Fruit fly (Drosophila melanogaster) whole organism, embryonic: ENCODE data around the gene NimB4.

ENCODE experiments used
- Blimp-1 ChIP-seq: fragments of 200-800 bp; sonication (Bioruptor generic); optimal IDR thresholded peaks from 3 replicates; lab custom pipeline; 2018; ENCODE audit warnings: missing biosample characterization, missing genetic modification characterization, mild to moderate bottlenecking, moderate library complexity, missing genetic modification reagents
- C15 ChIP-seq: fragments of 200-800 bp; sonication (Bioruptor generic); IDR thresholded peaks from 3 replicates; pipeline ENCODE4 v1.3.6; 2022; ENCODE audit warnings: missing biosample characterization, missing genetic modification characterization
- CG10366 ChIP-seq: fragments of 200-800 bp; sonication (Bioruptor generic); IDR thresholded peaks from 2 replicates; pipeline ENCODE4 v1.3.6; 2022; ENCODE audit warnings: missing biosample characterization, missing genetic modification characterization
- CG11247 ChIP-seq: fragments of 200-800 bp; sonication (Bioruptor generic); IDR thresholded peaks from 2 replicates; pipeline ENCODE4 v1.3.6; 2022; ENCODE audit warnings: missing biosample characterization, missing genetic modification characterization
- CG11723 ChIP-seq: fragments of 200-800 bp; sonication (Bioruptor generic); optimal IDR thresholded peaks from 2 replicates; lab custom pipeline; 2017; ENCODE audit warnings: missing biosample characterization, mild to moderate bottlenecking, missing genetic modification characterization
- CG17612 ChIP-seq: fragments of 200-800 bp; sonication (Bioruptor generic); IDR thresholded peaks from 2 replicates; pipeline ENCODE4 v1.3.6; 2022; ENCODE audit warnings: missing biosample characterization, missing genetic modification characterization
- CG18619 ChIP-seq: fragments of 200-800 bp; sonication (Bioruptor generic); optimal IDR thresholded peaks from 3 replicates; lab custom pipeline; 2017; ENCODE audit warnings: missing biosample characterization, mild to moderate bottlenecking, missing genetic modification characterization
- CG4730 ChIP-seq: fragments of 200-800 bp; sonication (Bioruptor generic); IDR thresholded peaks from 2 replicates; pipeline ENCODE4 v1.3.6; 2022; ENCODE audit warnings: missing biosample characterization, missing genetic modification characterization
- Dad ChIP-seq: fragments of 200-800 bp; sonication (Bioruptor generic); optimal IDR thresholded peaks from 3 replicates; lab custom pipeline; 2016; ENCODE audit warnings: missing biosample characterization, missing genetic modification characterization
- Ets97D ChIP-seq: fragments of 200-800 bp; sonication (Bioruptor generic); optimal IDR thresholded peaks from 3 replicates; lab custom pipeline; 2016; ENCODE audit warnings: missing biosample characterization, missing genetic modification characterization
- Fer3 ChIP-seq: fragments of 200-800 bp; sonication (Bioruptor generic); optimal IDR thresholded peaks from 2 replicates; lab custom pipeline; 2018; ENCODE audit warnings: missing biosample characterization, mild to moderate bottlenecking, missing genetic modification characterization, moderate library complexity
- GATAe ChIP-seq: fragments of 200-800 bp; sonication (Bioruptor generic); conservative IDR thresholded peaks from 2 replicates; pipeline ENCODE4 v1.3.6; 2022; ENCODE audit warnings: missing biosample characterization, missing genetic modification characterization
- H2.0 ChIP-seq: fragments of 200-800 bp; sonication (Bioruptor generic); IDR thresholded peaks from 2 replicates; pipeline ENCODE4 v1.3.6; 2022; ENCODE audit warnings: missing biosample characterization, missing genetic modification characterization
- Optix ChIP-seq: fragments of 200-800 bp; sonication (Bioruptor generic); IDR thresholded peaks from 3 replicates; pipeline ENCODE4 v1.3.6; 2022; ENCODE audit warnings: missing biosample characterization, missing genetic modification characterization
- Ptx1 ChIP-seq: fragments of 200-800 bp; sonication (Bioruptor generic); IDR thresholded peaks from 2 replicates; pipeline ENCODE4 v1.3.6; 2022; ENCODE audit warnings: missing biosample characterization, missing genetic modification characterization
- Side ChIP-seq: fragments of 200-800 bp; sonication (Bioruptor generic); optimal IDR thresholded peaks from 2 replicates; lab custom pipeline; 2016; ENCODE audit warnings: missing biosample characterization, missing genetic modification characterization
- Sox102F ChIP-seq: fragments of 200-800 bp; sonication (Bioruptor generic); optimal IDR thresholded peaks from 2 replicates; lab custom pipeline; 2018; ENCODE audit warnings: missing biosample characterization, mild to moderate bottlenecking, missing genetic modification characterization, moderate library complexity
- Spps ChIP-seq: fragments of 200-800 bp; sonication (Bioruptor generic); optimal IDR thresholded peaks from 2 replicates; lab custom pipeline; 2018; ENCODE audit warnings: missing biosample characterization, mild to moderate bottlenecking, missing genetic modification characterization
- Usf ChIP-seq: fragments of 200-800 bp; sonication (Bioruptor generic); optimal IDR thresholded peaks from 2 replicates; lab custom pipeline; 2017; ENCODE audit warnings: missing genotype, missing biosample characterization, missing genetic modification characterization
- ara ChIP-seq: fragments of 200-800 bp; sonication (Bioruptor generic); IDR thresholded peaks from 2 replicates; pipeline ENCODE4 v1.3.6; 2022; ENCODE audit warnings: missing biosample characterization, missing genetic modification characterization
- ase ChIP-seq: fragments of 200-800 bp; sonication (Bioruptor generic); IDR thresholded peaks from 3 replicates; pipeline ENCODE4 v1.3.6; 2022; ENCODE audit warnings: missing biosample characterization, missing genetic modification characterization
- cg ChIP-seq: fragments of 200-800 bp; sonication (Bioruptor generic); optimal IDR thresholded peaks from 3 replicates; lab custom pipeline; 2019; ENCODE audit warnings: missing biosample characterization, mild to moderate bottlenecking, missing genetic modification characterization, moderate library complexity
- ci ChIP-seq: fragments of 200-800 bp; sonication (Bioruptor generic); IDR thresholded peaks from 3 replicates; pipeline ENCODE4 v1.3.6; 2022; ENCODE audit warnings: missing biosample characterization, missing genetic modification characterization
- corto ChIP-seq: fragments of 200-800 bp; sonication (Bioruptor generic); optimal IDR thresholded peaks from 2 replicates; lab custom pipeline; 2016; ENCODE audit warnings: missing biosample characterization, mild to moderate bottlenecking, missing genetic modification characterization, moderate library complexity
- ems ChIP-seq: fragments of 200-800 bp; sonication (Bioruptor generic); optimal IDR thresholded peaks from 3 replicates; lab custom pipeline; 2016; ENCODE audit warnings: missing biosample characterization, missing genetic modification characterization
- en ChIP-seq: fragments of 200-800 bp; sonication (Bioruptor generic); optimal IDR thresholded peaks from 2 replicates; lab custom pipeline; 2016; ENCODE audit warnings: missing biosample characterization, missing genetic modification characterization
- esg ChIP-seq: fragments of 200-800 bp; sonication (Bioruptor generic); conservative IDR thresholded peaks from 2 replicates; pipeline ENCODE4 v1.3.6; 2022; ENCODE audit warnings: missing biosample characterization, missing genetic modification characterization
- ftz-f1 ChIP-seq: fragments of 200-800 bp; sonication (Bioruptor generic); optimal IDR thresholded peaks from 2 replicates; lab custom pipeline; 2016; ENCODE audit warnings: missing biosample characterization, missing genetic modification characterization
- gcm ChIP-seq: fragments of 200-800 bp; sonication (Bioruptor generic); optimal IDR thresholded peaks from 2 replicates; lab custom pipeline; 2019; ENCODE audit warnings: missing biosample characterization, mild to moderate bottlenecking, missing genetic modification characterization, moderate library complexity
- gfzf ChIP-seq: fragments of 200-800 bp; sonication (Bioruptor generic); optimal IDR thresholded peaks from 2 replicates; lab custom pipeline; 2016; ENCODE audit warnings: missing biosample characterization, mild to moderate bottlenecking, missing genetic modification characterization, moderate library complexity
- grau ChIP-seq: fragments of 200-800 bp; optimal IDR thresholded peaks from 3 replicates; lab custom pipeline; 2019; ENCODE audit warnings: missing biosample characterization, mild to moderate bottlenecking, missing genetic modification characterization, moderate library complexity
- hbn ChIP-seq: fragments of 200-800 bp; sonication (Bioruptor generic); IDR thresholded peaks from 2 replicates; pipeline ENCODE4 v1.3.6; 2022; ENCODE audit warnings: missing biosample characterization, missing genetic modification characterization; ENCODE audit not compliant: partially characterized antibody
- kah ChIP-seq: fragments of 200-800 bp; sonication (Bioruptor generic); optimal IDR thresholded peaks from 2 replicates; lab custom pipeline; 2018; ENCODE audit warnings: missing biosample characterization, mild to moderate bottlenecking, missing genetic modification characterization
- klu ChIP-seq: fragments of 200-800 bp; sonication (Bioruptor generic); IDR thresholded peaks from 2 replicates; pipeline ENCODE4 v1.3.6; 2022; ENCODE audit warnings: missing biosample characterization, missing genetic modification characterization
- lbe ChIP-seq: fragments of 200-800 bp; sonication (Bioruptor generic); optimal IDR thresholded peaks from 2 replicates; lab custom pipeline; 2016; ENCODE audit warnings: missing biosample characterization, mild to moderate bottlenecking, missing genetic modification characterization
- p53 ChIP-seq: fragments of 200-800 bp; sonication (Bioruptor generic); optimal IDR thresholded peaks from 2 replicates; lab custom pipeline; 2016; ENCODE audit warnings: missing biosample characterization, missing genetic modification characterization
- pan ChIP-seq, 4 experiments: fragments of >200 bp in 3 of 4; fragments of 200-800 bp in 1 of 4; sonication (Bioruptor generic) in 1 of 4; optimal IDR thresholded peaks in 3 of 4; IDR thresholded peaks in 1 of 4; 2 replicates each; pipeline versions ENCODE4 v1.3.6 to Lab custom; 2017 to 2022; ENCODE audit warnings: missing biosample characterization in 2 of 4, missing genetic modification characterization in 2 of 4, mixed read lengths in 1 of 4
- sc ChIP-seq, 3 experiments: fragments of >200 bp in 2 of 3; fragments of 200-800 bp in 1 of 3; sonication (Bioruptor generic) in 1 of 3; optimal IDR thresholded peaks; 2 replicates in 2 of 3; 3 replicates in 1 of 3; lab custom pipeline; 2017; ENCODE audit warnings: mild to moderate bottlenecking in 1 of 3, missing biosample characterization in 1 of 3, missing genetic modification characterization in 1 of 3, missing genetic modification reagents in 1 of 3
- sens ChIP-seq: fragments of 200-800 bp; sonication (Bioruptor generic); peaks from one replicate; lab custom pipeline; 2016; ENCODE audit warnings: missing biosample characterization, missing genetic modification characterization
- sna ChIP-seq: fragments of 200-800 bp; sonication (Bioruptor generic); IDR thresholded peaks from 2 replicates; pipeline ENCODE4 v1.3.6; 2022; ENCODE audit warnings: missing biosample characterization, missing genetic modification characterization; ENCODE audit not compliant: partially characterized antibody
- tgo ChIP-seq: fragments of 200-800 bp; sonication (Bioruptor generic); IDR thresholded peaks from 3 replicates; pipeline ENCODE4 v1.3.6; 2022; ENCODE audit warnings: missing biosample characterization, missing genetic modification characterization
- wdn ChIP-seq: fragments of 200-800 bp; sonication (Bioruptor generic); IDR thresholded peaks from 2 replicates; pipeline ENCODE4 v1.3.6; 2022; ENCODE audit warnings: missing biosample characterization, missing genetic modification characterization

The NimB4 gene

dm6 chr2L:13955775-13956174, 14.0 kb downstream of the NimB4 start (continued):
- TF ChIP-seq sna: no peak
- TF ChIP-seq esg: 0 out of 2 replicates have a peak, but pooled peaks have one; percentile 24
- TF ChIP-seq Dad (GFP tag; lab: Kevin White, UChicago): no peak
- TF ChIP-seq Spps (tag; lab: Kevin White, UChicago): no peak
- TF ChIP-seq corto: peak; percentile 70
- 0 out of 2 replicates have a peak, but pooled peaks have one; percentile 8 for TF ChIP-seq CG11247
- no peak for TF ChIP-seq Fer3 (tag; lab: Kevin White, UChicago)
- no peak for TF ChIP-seq CG17612 (GFP tag; lab: Robert Waterston, UW)
- TF ChIP-seq H2.0 (GFP tag; lab: Robert Waterston, UW): no peak
- TF ChIP-seq klu (GFP tag; lab: Robert Waterston, UW): no peak
- 0 out of 2 replicates have a peak, but pooled peaks have one; percentile 22 for TF ChIP-seq Ptx1 (GFP tag; lab: Robert Waterston, UW)
- no peak for TF ChIP-seq kah
- peak; percentile 37; the same call in 1 of the 3 replicates for TF ChIP-seq tgo
- peak; percentile 66 for TF ChIP-seq sens
- no peak for TF ChIP-seq gfzf (GFP tag; lab: Kevin White, UChicago)
- TF ChIP-seq sc (optimal IDR thresholded peaks at IDR 0.05; lab: Kevin White, UChicago): no peak
- TF ChIP-seq sc (GFP tag; optimal IDR thresholded peaks at IDR 0.05; lab: Kevin White, UChicago): no peak
- no peak for TF ChIP-seq ftz-f1 (GFP tag; lab: Kevin White, UChicago)
- no peak for TF ChIP-seq CG11723 (GFP tag; lab: Kevin White, UChicago)
- TF ChIP-seq CG4730: peak; percentile 10; the same call in 1 of the 2 replicates
- TF ChIP-seq Ets97D: no peak
- no peak for TF ChIP-seq pan (optimal IDR thresholded peaks at IDR 0.05; lab: Kevin White, UChicago)
- peak in 1 of 2 experiments; percentile 21 for TF ChIP-seq pan (GFP tag; optimal IDR thresholded peaks at IDR 0.05 in 1 of 2, IDR thresholded peaks at IDR 0.05 in 1 of 2)
- peak; percentile 82 for TF ChIP-seq gcm (GFP tag; lab: Kevin White, UChicago)
- TF ChIP-seq wdn (GFP tag; lab: Robert Waterston, UW): no peak
- no peak for TF ChIP-seq cg
- no peak for TF ChIP-seq C15 (GFP tag; lab: Robert Waterston, UW)
- TF ChIP-seq GATAe (GFP tag; lab: Robert Waterston, UW): no peak
- TF ChIP-seq CG10366 (GFP tag; lab: Robert Waterston, UW): peak; percentile 14; the same call in 1 of the 2 replicates
- TF ChIP-seq Usf: no peak
- peak; percentile 96 for TF ChIP-seq lbe (GFP tag; lab: Kevin White, UChicago)
- TF ChIP-seq Side (GFP tag; lab: Kevin White, UChicago): no peak
- TF ChIP-seq Sox102F (GFP tag; lab: Kevin White, UChicago): peak; percentile 35
- 0 out of 3 replicates have a peak, but pooled peaks have one; percentile 42 for TF ChIP-seq ase (GFP tag; lab: Robert Waterston, UW)
- 0 out of 3 replicates have a peak, but pooled peaks have one; percentile 21 for TF ChIP-seq ci (GFP tag; lab: Robert Waterston, UW)
- TF ChIP-seq Blimp-1: peak; percentile 31
- no peak for TF ChIP-seq p53
- TF ChIP-seq hbn (GFP tag; lab: Robert Waterston, UW): no peak
- TF ChIP-seq ara (GFP tag; lab: Robert Waterston, UW): peak; percentile 18; the same call in 1 of the 2 replicates
- no peak for TF ChIP-seq ems

- 0 out of 3 replicates have a peak, but pooled peaks have one; percentile 8 for TF ChIP-seq Optix (GFP tag; lab: Robert Waterston, UW)
- no peak for TF ChIP-seq en (GFP tag; lab: Kevin White, UChicago)
- TF ChIP-seq Blimp-1: peak; percentile 90
- no peak for TF ChIP-seq grau
- no peak for TF ChIP-seq CG18619 (GFP tag; lab: Kevin White, UChicago)
- no peak for TF ChIP-seq lbe (GFP tag; lab: Kevin White, UChicago)
- TF ChIP-seq sna: no peak
Observed at dm6 chr2L:13949789-13950188, 20.0 kb downstream of the NimB4 start.
